Fruit fly (Drosophila melanogaster) whole organism, embryonic: ENCODE data around the gene CG9338.

Experiments used
- Abd-B ChIP-seq: fragments of 200-800 bp; sonication (Bioruptor generic); optimal IDR thresholded peaks from 2 replicates; lab custom pipeline; 2018; ENCODE audit warnings: missing biosample characterization, mild to moderate bottlenecking, missing genetic modification characterization, moderate library complexity
- CG15011 ChIP-seq: fragments of 200-800 bp; sonication (Bioruptor generic); optimal IDR thresholded peaks from 3 replicates; lab custom pipeline; 2018; ENCODE audit warnings: missing biosample characterization, mild to moderate bottlenecking, missing genetic modification characterization
- CG8478 ChIP-seq: fragments of >200 bp; optimal IDR thresholded peaks from 2 replicates; lab custom pipeline; 2018
- D19B ChIP-seq: fragments of 200-800 bp; sonication (Bioruptor generic); optimal IDR thresholded peaks from 2 replicates; lab custom pipeline; 2017; ENCODE audit warnings: missing biosample characterization, mild to moderate bottlenecking, missing genetic modification characterization
- HmgD ChIP-seq: fragments of 200-800 bp; sonication (Bioruptor generic); optimal IDR thresholded peaks from 3 replicates; lab custom pipeline; 2016; ENCODE audit warnings: missing biosample characterization, missing genetic modification characterization
- HmgZ ChIP-seq: fragments of 200-800 bp; sonication (Bioruptor generic); optimal IDR thresholded peaks from 2 replicates; lab custom pipeline; 2018; ENCODE audit warnings: missing biosample characterization, mild to moderate bottlenecking, missing genetic modification characterization
- Vsx1 ChIP-seq: fragments of 200-800 bp; sonication (Bioruptor generic); optimal IDR thresholded peaks from 2 replicates; lab custom pipeline; 2017; ENCODE audit warnings: missing biosample characterization, mild to moderate bottlenecking, missing genetic modification characterization, missing genetic modification reagents
- crc ChIP-seq: fragments of 200-800 bp; sonication (Bioruptor generic); optimal IDR thresholded peaks from 2 replicates; lab custom pipeline; 2016; ENCODE audit warnings: missing biosample characterization, missing genetic modification characterization
- repo ChIP-seq: fragments of 200-800 bp; sonication (Bioruptor generic); optimal IDR thresholded peaks from 2 replicates; lab custom pipeline; 2016; ENCODE audit warnings: missing biosample characterization, missing genetic modification characterization
- zen2 ChIP-seq: fragments of 200-800 bp; sonication (Bioruptor generic); IDR thresholded peaks from 3 replicates; pipeline ENCODE4 v1.3.6; 2022; ENCODE audit warnings: missing biosample characterization, missing genetic modification characterization; ENCODE audit not compliant: partially characterized antibody

DNA sequence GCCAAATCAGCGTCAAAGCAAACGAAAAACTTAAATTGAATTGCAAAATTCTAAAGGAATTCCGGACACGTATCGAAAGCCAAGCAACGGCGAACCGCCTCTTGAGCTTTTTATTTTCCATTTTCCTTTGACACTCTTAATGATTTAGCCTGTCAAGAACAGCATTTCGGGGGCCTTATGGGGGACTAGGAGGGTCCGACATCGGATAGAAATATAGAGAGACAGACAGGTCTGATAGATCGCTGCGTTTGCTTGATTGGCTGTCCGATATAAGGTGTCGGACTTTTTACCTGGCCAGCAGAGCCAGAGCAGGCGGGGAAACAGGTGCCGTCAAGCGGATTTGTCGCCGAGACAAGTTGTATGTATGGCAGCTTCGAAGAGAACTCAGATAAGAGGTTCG is 39.3 kb downstream of the CG9338 start:
- TF ChIP-seq Vsx1 (GFP tag; lab: Kevin White, UChicago): no peak
- TF ChIP-seq repo (GFP tag; lab: Kevin White, UChicago): no peak
- TF ChIP-seq HmgD (GFP tag; lab: Kevin White, UChicago): no peak
- no peak for TF ChIP-seq D19B
- no peak for TF ChIP-seq Abd-B
- no peak for TF ChIP-seq zen2
- no peak for TF ChIP-seq CG15011 (GFP tag; lab: Kevin White, UChicago)
- TF ChIP-seq crc (GFP tag; lab: Kevin White, UChicago): no peak
- TF ChIP-seq CG8478: no peak
- no peak for TF ChIP-seq HmgZ (tag; lab: Kevin White, UChicago)
